Worm (Caenorhabditis elegans) whole organism, late embryonic: ENCODE measurements around the gene irld-59.

Source experiments
- C38D4.7 ChIP-seq: fragments of 200-800 bp; sonication (Bioruptor generic); optimal IDR thresholded peaks from 2 replicates; lab custom pipeline; 2018; ENCODE audit warnings: mild to moderate bottlenecking, missing genetic modification characterization, moderate library complexity, missing compliant biosample characterization
- F13H6.1 ChIP-seq: sonication (generic microtip); optimal IDR thresholded peaks from 2 replicates; lab custom pipeline; 2016; ENCODE audit warnings: missing genetic modification characterization, missing compliant biosample characterization
- K09A11.1 ChIP-seq: sonication (generic microtip); optimal IDR thresholded peaks from 2 replicates; lab custom pipeline; 2017; ENCODE audit warnings: antibody characterized with exemption, mild to moderate bottlenecking, missing genetic modification characterization, missing compliant biosample characterization; ENCODE audit not compliant: insufficient read depth
- Y22D7AL.16 ChIP-seq: sonication (generic microtip); optimal IDR thresholded peaks from 2 replicates; lab custom pipeline; 2016; ENCODE audit warnings: missing genetic modification characterization, missing compliant biosample characterization
- ceh-14 ChIP-seq: sonication (generic microtip); optimal IDR thresholded peaks from 2 replicates; lab custom pipeline; 2016; ENCODE audit warnings: missing genotype, missing genetic modification characterization, missing compliant biosample characterization
- ets-4 ChIP-seq: sonication (generic microtip); optimal IDR thresholded peaks from 2 replicates; lab custom pipeline; 2016; ENCODE audit warnings: missing genetic modification characterization, missing compliant biosample characterization
- fkh-6 ChIP-seq: sonication (generic microtip); optimal IDR thresholded peaks from 2 replicates; lab custom pipeline; 2016; ENCODE audit warnings: missing genetic modification characterization, missing compliant biosample characterization
- hlh-30 ChIP-seq: sonication (generic microtip); optimal IDR thresholded peaks from 2 replicates; lab custom pipeline; 2017; ENCODE audit warnings: antibody characterized with exemption, missing genetic modification characterization, missing compliant biosample characterization; ENCODE audit not compliant: insufficient read depth
- lin-11 ChIP-seq: fragments of 200-800 bp; sonication (Bioruptor generic); optimal IDR thresholded peaks from 2 replicates; lab custom pipeline; 2018; ENCODE audit warnings: mild to moderate bottlenecking, missing genetic modification characterization, missing compliant biosample characterization
- pqm-1 ChIP-seq: sonication (generic microtip); optimal IDR thresholded peaks from 2 replicates; lab custom pipeline; 2016; ENCODE audit warnings: missing genetic modification characterization, missing compliant biosample characterization
- rnt-1 ChIP-seq: sonication (generic microtip); optimal IDR thresholded peaks from 2 replicates; lab custom pipeline; 2016; ENCODE audit warnings: missing genetic modification characterization, missing compliant biosample characterization
- sox-4 ChIP-seq: sonication (generic microtip); optimal IDR thresholded peaks from 2 replicates; lab custom pipeline; 2017; ENCODE audit warnings: mild to moderate bottlenecking, missing genetic modification characterization, inconsistent platforms, missing compliant biosample characterization
- ttx-3 ChIP-seq: sonication (generic microtip); optimal IDR thresholded peaks from 2 replicates; lab custom pipeline; 2016; ENCODE audit warnings: missing genetic modification reagents, missing genetic modification characterization, missing compliant biosample characterization
- unc-55 ChIP-seq: sonication (generic microtip); optimal IDR thresholded peaks from 2 replicates; lab custom pipeline; 2017; ENCODE audit warnings: missing biosample characterization, missing genetic modification reagents, missing genetic modification characterization

DNA sequence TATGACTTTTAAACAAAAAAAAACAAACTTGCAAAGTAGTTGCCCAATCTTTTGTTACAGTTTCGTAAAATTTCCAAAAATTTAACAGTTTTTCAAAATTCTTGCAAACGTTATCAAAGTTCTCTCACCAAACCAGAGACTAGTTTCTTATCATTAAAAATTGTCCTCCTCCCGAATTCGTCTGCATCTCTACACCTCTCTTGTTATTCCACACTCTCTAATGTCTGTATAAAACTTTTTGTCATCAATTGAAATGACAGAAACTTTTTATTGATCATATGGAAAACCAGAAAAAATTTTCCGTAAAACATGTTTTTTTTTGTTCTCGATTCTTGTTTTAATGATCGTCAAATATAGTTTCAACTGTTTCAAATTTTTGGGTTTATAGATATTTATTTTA is 48.3 kb downstream of the irld-59 start:
- TF ChIP-seq Y22D7AL.16 = no peak
- no peak for TF ChIP-seq C38D4.7 (GFP tag; lab: Kevin White, UChicago)
- no peak for TF ChIP-seq F13H6.1
- no peak for TF ChIP-seq hlh-30 (tag; lab: Kevin White, UChicago)
- TF ChIP-seq lin-11 (tag; lab: Kevin White, UChicago) = no peak
- TF ChIP-seq unc-55 (GFP tag; lab: Kevin White, UChicago) = no peak
- no peak for TF ChIP-seq pqm-1 (tag; lab: Kevin White, UChicago)
- TF ChIP-seq fkh-6 (tag; lab: Kevin White, UChicago) = no peak
- TF ChIP-seq ets-4 (tag; lab: Kevin White, UChicago) = no peak
- no peak for TF ChIP-seq sox-4 (tag; lab: Kevin White, UChicago)
- no peak for TF ChIP-seq rnt-1
- TF ChIP-seq ceh-14 (tag; lab: Kevin White, UChicago) = no peak
- no peak for TF ChIP-seq K09A11.1 (tag; lab: Kevin White, UChicago)
- TF ChIP-seq ttx-3 (tag; lab: Kevin White, UChicago) = no peak
